Fruit fly (Drosophila melanogaster) whole organism, embryonic: Measurements from ENCODE around the gene cerv.
A peak's percentile ranks its signal among the peaks of the same experiment; 100 is the strongest.

ENCODE experiments used
- Atf3 ChIP-seq: fragments of 200-800 bp; sonication (Bioruptor generic); optimal IDR thresholded peaks from 3 replicates; lab custom pipeline; 2016; ENCODE audit warnings: missing biosample characterization, missing genetic modification characterization
- BEAF-32 ChIP-seq: fragments of 200-800 bp; sonication (Bioruptor generic); optimal IDR thresholded peaks from 3 replicates; lab custom pipeline; 2017; ENCODE audit warnings: missing biosample characterization, missing genetic modification characterization, mild to moderate bottlenecking, moderate library complexity, missing genetic modification reagents
- Bgb ChIP-seq: fragments of 200-800 bp; sonication (Bioruptor generic); IDR thresholded peaks from 2 replicates; pipeline ENCODE4 v1.3.6; 2022; ENCODE audit warnings: missing biosample characterization, missing genetic modification characterization; ENCODE audit not compliant: partially characterized antibody
- CG11398 ChIP-seq: fragments of 200-800 bp; sonication (Bioruptor generic); optimal IDR thresholded peaks from 2 replicates; lab custom pipeline; 2016; ENCODE audit warnings: missing biosample characterization, missing genetic modification characterization
- CG11504 ChIP-seq: fragments of 200-800 bp; sonication (Bioruptor generic); optimal IDR thresholded peaks from 3 replicates; lab custom pipeline; 2019; ENCODE audit warnings: missing biosample characterization, mild to moderate bottlenecking, missing genetic modification characterization, moderate library complexity
- CG11696 ChIP-seq: fragments of 200-800 bp; sonication (Bioruptor generic); IDR thresholded peaks from 2 replicates; pipeline ENCODE4 v1.3.6; 2022; ENCODE audit warnings: missing biosample characterization, missing genetic modification characterization
- CG12155 ChIP-seq: fragments of 200-800 bp; sonication (Bioruptor generic); optimal IDR thresholded peaks from 3 replicates; lab custom pipeline; 2016; ENCODE audit warnings: missing biosample characterization, missing genetic modification characterization
- CG13296 ChIP-seq: fragments of 200-800 bp; sonication (Bioruptor generic); optimal IDR thresholded peaks from 3 replicates; lab custom pipeline; 2018; ENCODE audit warnings: missing biosample characterization, mild to moderate bottlenecking, missing genetic modification characterization
- CG14667 ChIP-seq: fragments of 200-800 bp; sonication (Bioruptor generic); IDR thresholded peaks from 2 replicates; pipeline ENCODE4 v1.3.6; 2022; ENCODE audit warnings: missing biosample characterization, missing genetic modification characterization
- CG14860 ChIP-seq: fragments of 200-800 bp; sonication (Bioruptor generic); IDR thresholded peaks from 3 replicates; pipeline ENCODE4 v1.3.6; 2022; ENCODE audit warnings: missing biosample characterization, missing genetic modification characterization; ENCODE audit not compliant: partially characterized antibody
- CG15601 ChIP-seq: fragments of 200-800 bp; sonication (Bioruptor generic); optimal IDR thresholded peaks from 3 replicates; lab custom pipeline; 2019; ENCODE audit warnings: missing biosample characterization, mild to moderate bottlenecking, missing genetic modification characterization, moderate library complexity
- CG18011 ChIP-seq: fragments of 200-800 bp; sonication (Bioruptor generic); optimal IDR thresholded peaks from 2 replicates; lab custom pipeline; 2017; ENCODE audit warnings: missing biosample characterization, missing genetic modification characterization, mild to moderate bottlenecking, moderate library complexity, missing genotype
- CG32767 ChIP-seq: fragments of 200-800 bp; sonication (Bioruptor generic); IDR thresholded peaks from 2 replicates; pipeline ENCODE4 v1.3.6; 2022; ENCODE audit warnings: missing biosample characterization, missing genetic modification characterization
- CG33557 ChIP-seq: fragments of 200-800 bp; sonication (Bioruptor generic); optimal IDR thresholded peaks from 2 replicates; lab custom pipeline; 2019; ENCODE audit warnings: missing biosample characterization, mild to moderate bottlenecking, missing genetic modification characterization, moderate library complexity
- CG3995 ChIP-seq: fragments of 200-800 bp; sonication (Bioruptor generic); optimal IDR thresholded peaks from 3 replicates; lab custom pipeline; 2016; ENCODE audit warnings: missing biosample characterization, missing genetic modification characterization
- CG43689 ChIP-seq: fragments of 200-800 bp; sonication (Bioruptor generic); IDR thresholded peaks from 2 replicates; pipeline ENCODE4 v1.3.6; 2022; ENCODE audit warnings: missing biosample characterization, missing genetic modification characterization
- CG4707 ChIP-seq: fragments of 200-800 bp; sonication (Bioruptor generic); optimal IDR thresholded peaks from 2 replicates; lab custom pipeline; 2018; ENCODE audit warnings: missing biosample characterization, mild to moderate bottlenecking, missing genetic modification characterization, moderate library complexity
- CG4820 ChIP-seq: fragments of 200-800 bp; sonication (Bioruptor generic); optimal IDR thresholded peaks from 3 replicates; lab custom pipeline; 2016; ENCODE audit warnings: missing biosample characterization, missing genetic modification characterization
- CG8944 ChIP-seq: fragments of 200-800 bp; sonication (Bioruptor generic); optimal IDR thresholded peaks from 3 replicates; lab custom pipeline; 2016; ENCODE audit warnings: missing biosample characterization, missing genetic modification characterization
- CG9215 ChIP-seq: fragments of 200-800 bp; sonication (Bioruptor generic); IDR thresholded peaks from 2 replicates; pipeline ENCODE4 v1.3.6; 2022; ENCODE audit warnings: missing biosample characterization, missing genetic modification characterization
- D ChIP-seq, 2 experiments: fragments of 200-800 bp in 1 of 2; fragments of >200 bp in 1 of 2; sonication (Bioruptor generic) in 1 of 2; optimal IDR thresholded peaks; 2 replicates in 1 of 2; 3 replicates in 1 of 2; lab custom pipeline; 2017; ENCODE audit warnings: mild to moderate bottlenecking in 1 of 2, missing biosample characterization in 1 of 2, missing genetic modification characterization in 1 of 2, missing genetic modification reagents in 1 of 2
- Deaf1 ChIP-seq: fragments of 200-800 bp; optimal IDR thresholded peaks from 3 replicates; lab custom pipeline; 2019; ENCODE audit warnings: missing biosample characterization, mild to moderate bottlenecking, missing genetic modification characterization, moderate library complexity
- Dref ChIP-seq: fragments of 200-800 bp; sonication (Bioruptor generic); IDR thresholded peaks from 2 replicates; pipeline ENCODE4 v1.3.6; 2022; ENCODE audit warnings: missing biosample characterization, missing genetic modification characterization
- Ets97D ChIP-seq: fragments of 200-800 bp; sonication (Bioruptor generic); optimal IDR thresholded peaks from 3 replicates; lab custom pipeline; 2016; ENCODE audit warnings: missing biosample characterization, missing genetic modification characterization
- GATAe ChIP-seq: fragments of 200-800 bp; sonication (Bioruptor generic); conservative IDR thresholded peaks from 2 replicates; pipeline ENCODE4 v1.3.6; 2022; ENCODE audit warnings: missing biosample characterization, missing genetic modification characterization
- Hand ChIP-seq: fragments of 200-800 bp; sonication (Bioruptor generic); optimal IDR thresholded peaks from 2 replicates; lab custom pipeline; 2017; ENCODE audit warnings: mild to moderate bottlenecking, missing biosample characterization, missing genetic modification reagents, missing genetic modification characterization
- Hmr ChIP-seq: fragments of 200-800 bp; sonication (Bioruptor generic); optimal IDR thresholded peaks from 3 replicates; lab custom pipeline; 2017; ENCODE audit warnings: mild to moderate bottlenecking, missing biosample characterization, missing genetic modification reagents, missing genetic modification characterization
- MBD-R2 ChIP-seq: fragments of 200-800 bp; sonication (Bioruptor generic); IDR thresholded peaks from 2 replicates; pipeline ENCODE4 v1.3.6; 2022; ENCODE audit warnings: missing biosample characterization, missing genetic modification characterization
- NC2α ChIP-seq: fragments of 200-800 bp; sonication (Bioruptor generic); optimal IDR thresholded peaks from 2 replicates; lab custom pipeline; 2016; ENCODE audit warnings: missing biosample characterization, missing genetic modification characterization
- Pdp1 ChIP-seq, 2 experiments: fragments of 200-800 bp; sonication (Bioruptor generic); optimal IDR thresholded peaks; 3 replicates each; lab custom pipeline; 2016; ENCODE audit warnings: missing biosample characterization in 2 of 2, missing genetic modification characterization in 2 of 2, mild to moderate bottlenecking in 1 of 2, moderate library complexity in 1 of 2
- Poxn ChIP-seq: fragments of 200-800 bp; sonication (Bioruptor generic); IDR thresholded peaks from 2 replicates; pipeline ENCODE4 v1.3.6; 2022; ENCODE audit warnings: missing biosample characterization, missing genetic modification characterization
- Ravus ChIP-seq: fragments of 200-800 bp; sonication (Bioruptor generic); IDR thresholded peaks from 2 replicates; pipeline ENCODE4 v1.3.6; 2022; ENCODE audit warnings: missing biosample characterization, missing genetic modification characterization
- abd-A ChIP-seq: fragments of 200-800 bp; sonication (Bioruptor generic); optimal IDR thresholded peaks from 3 replicates; lab custom pipeline; 2019; ENCODE audit warnings: missing biosample characterization, mild to moderate bottlenecking, missing genetic modification characterization, moderate library complexity
- ase ChIP-seq: fragments of 200-800 bp; sonication (Bioruptor generic); IDR thresholded peaks from 3 replicates; pipeline ENCODE4 v1.3.6; 2022; ENCODE audit warnings: missing biosample characterization, missing genetic modification characterization
- ato ChIP-seq: fragments of 200-800 bp; sonication (Bioruptor generic); IDR thresholded peaks from 2 replicates; pipeline ENCODE4 v1.3.6; 2022; ENCODE audit warnings: missing biosample characterization, missing genetic modification characterization; ENCODE audit not compliant: partially characterized antibody
- br ChIP-seq: fragments of >200 bp; optimal IDR thresholded peaks from 2 replicates; lab custom pipeline; 2017
- cg ChIP-seq: fragments of 200-800 bp; sonication (Bioruptor generic); optimal IDR thresholded peaks from 3 replicates; lab custom pipeline; 2019; ENCODE audit warnings: missing biosample characterization, mild to moderate bottlenecking, missing genetic modification characterization, moderate library complexity
- dati ChIP-seq: fragments of 200-800 bp; sonication (Bioruptor generic); IDR thresholded peaks from 2 replicates; pipeline ENCODE4 v1.3.6; 2022; ENCODE audit warnings: missing biosample characterization, missing genetic modification characterization
- fd3F ChIP-seq: fragments of 200-800 bp; sonication (Bioruptor generic); optimal IDR thresholded peaks from 2 replicates; lab custom pipeline; 2018; ENCODE audit warnings: missing biosample characterization, mild to moderate bottlenecking, missing genetic modification characterization, moderate library complexity
- fd96Cb ChIP-seq: fragments of 200-800 bp; sonication (Bioruptor generic); optimal IDR thresholded peaks from 2 replicates; lab custom pipeline; 2018; ENCODE audit warnings: missing biosample characterization, mild to moderate bottlenecking, missing genetic modification characterization, moderate library complexity
- gcm ChIP-seq: fragments of 200-800 bp; sonication (Bioruptor generic); optimal IDR thresholded peaks from 2 replicates; lab custom pipeline; 2019; ENCODE audit warnings: missing biosample characterization, mild to moderate bottlenecking, missing genetic modification characterization, moderate library complexity
- hbn ChIP-seq: fragments of 200-800 bp; sonication (Bioruptor generic); IDR thresholded peaks from 2 replicates; pipeline ENCODE4 v1.3.6; 2022; ENCODE audit warnings: missing biosample characterization, missing genetic modification characterization; ENCODE audit not compliant: partially characterized antibody
- knrl ChIP-seq: fragments of 200-800 bp; sonication (Bioruptor generic); IDR thresholded peaks from 3 replicates; pipeline ENCODE4 v1.3.6; 2022; ENCODE audit warnings: missing biosample characterization, missing genetic modification characterization; ENCODE audit not compliant: partially characterized antibody
- lmd ChIP-seq: fragments of 200-800 bp; sonication (Bioruptor generic); IDR thresholded peaks from 2 replicates; pipeline ENCODE4 v1.3.6; 2022; ENCODE audit warnings: missing biosample characterization, missing genetic modification characterization
- mld ChIP-seq: fragments of 200-800 bp; sonication (Bioruptor generic); IDR thresholded peaks from 3 replicates; pipeline ENCODE4 v1.3.6; 2022; ENCODE audit warnings: missing biosample characterization, missing genetic modification characterization; ENCODE audit not compliant: partially characterized antibody
- sc ChIP-seq, 3 experiments: fragments of >200 bp in 2 of 3; fragments of 200-800 bp in 1 of 3; sonication (Bioruptor generic) in 1 of 3; optimal IDR thresholded peaks; 2 replicates in 2 of 3; 3 replicates in 1 of 3; lab custom pipeline; 2017; ENCODE audit warnings: mild to moderate bottlenecking in 1 of 3, missing biosample characterization in 1 of 3, missing genetic modification characterization in 1 of 3, missing genetic modification reagents in 1 of 3
- sim ChIP-seq: fragments of 200-800 bp; sonication (Bioruptor generic); IDR thresholded peaks from 2 replicates; pipeline ENCODE4 v1.3.6; 2022; ENCODE audit warnings: missing biosample characterization, missing genetic modification characterization
- tgo ChIP-seq: fragments of 200-800 bp; sonication (Bioruptor generic); IDR thresholded peaks from 3 replicates; pipeline ENCODE4 v1.3.6; 2022; ENCODE audit warnings: missing biosample characterization, missing genetic modification characterization
- vvl ChIP-seq: fragments of 200-800 bp; sonication (Bioruptor generic); IDR thresholded peaks from 2 replicates; pipeline ENCODE4 v1.3.6; 2022; ENCODE audit warnings: missing biosample characterization, missing genetic modification characterization

Gene cerv

DNA sequence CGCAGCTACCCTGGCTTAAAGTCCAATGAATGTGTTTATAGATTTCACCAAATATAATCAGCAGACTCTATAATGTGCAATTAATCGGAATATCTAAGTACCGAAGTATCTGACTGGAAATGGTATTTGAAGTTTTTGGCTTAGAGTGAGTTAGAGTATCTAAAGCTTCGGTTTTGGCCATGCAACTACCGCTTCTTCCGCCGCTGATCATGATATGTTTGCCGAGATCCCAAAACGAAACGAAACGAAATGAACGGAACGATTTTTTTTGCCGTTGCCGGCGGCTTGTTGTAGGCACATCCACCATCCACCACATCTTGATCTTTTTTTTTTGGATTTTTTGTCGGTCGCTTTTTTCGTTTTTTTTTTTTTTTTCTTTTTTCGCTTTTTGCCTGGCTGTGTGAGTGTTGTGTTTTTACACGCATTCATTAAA lies 45.0 kb upstream of the cerv start (continued):
- peak; percentile 25 for TF ChIP-seq Ets97D (GFP tag; lab: Kevin White, UChicago)
- TF ChIP-seq sc (optimal IDR thresholded peaks at IDR 0.05; lab: Kevin White, UChicago): no peak
- peak; percentile 36 for TF ChIP-seq sc (GFP tag; optimal IDR thresholded peaks at IDR 0.05; lab: Kevin White, UChicago)
- TF ChIP-seq Atf3 (GFP tag; lab: Kevin White, UChicago): peak; percentile 40
- TF ChIP-seq CG12155 (GFP tag; lab: Kevin White, UChicago): peak; percentile 67
- TF ChIP-seq dati (GFP tag; lab: Robert Waterston, UW): peak; percentile 52; the same call in 1 of the 2 replicates
- TF ChIP-seq MBD-R2 (GFP tag; lab: Robert Waterston, UW): peak; percentile 46
- TF ChIP-seq br (lab: Kevin White, UChicago): no peak
- peak; percentile 72 for TF ChIP-seq CG8944
- TF ChIP-seq CG14860 (GFP tag; lab: Robert Waterston, UW): no peak
- TF ChIP-seq CG14667 (GFP tag; lab: Robert Waterston, UW): peak; percentile 78
- no peak for TF ChIP-seq BEAF-32 (GFP tag; lab: Kevin White, UChicago)
- no peak for TF ChIP-seq cg
- peak; percentile 93 for TF ChIP-seq vvl (GFP tag; lab: Robert Waterston, UW)
- peak; percentile 42 for TF ChIP-seq CG11398 (GFP tag; lab: Kevin White, UChicago)
- peak; percentile 29 for TF ChIP-seq Hand (GFP tag; lab: Kevin White, UChicago)
- peak; percentile 28 for TF ChIP-seq CG4707 (GFP tag; lab: Kevin White, UChicago)
- TF ChIP-seq CG15601 (tag; lab: Kevin White, UChicago): peak; percentile 33
- TF ChIP-seq Deaf1 (tag; lab: Kevin White, UChicago): peak; percentile 61
- TF ChIP-seq ato (GFP tag; lab: Robert Waterston, UW): no peak
- TF ChIP-seq lmd (GFP tag; lab: Robert Waterston, UW): peak; percentile 92
- no peak for TF ChIP-seq Dref (GFP tag; lab: Robert Waterston, UW)
- TF ChIP-seq Poxn: peak; percentile 59
- TF ChIP-seq gcm: peak; percentile 21
- no peak for TF ChIP-seq D (optimal IDR thresholded peaks at IDR 0.05; lab: Kevin White, UChicago)
- peak; percentile 62 for TF ChIP-seq D (GFP tag; optimal IDR thresholded peaks at IDR 0.05; lab: Kevin White, UChicago)
- TF ChIP-seq NC2α: no peak
- TF ChIP-seq hbn (GFP tag; lab: Robert Waterston, UW): no peak
- peak; percentile 68 for TF ChIP-seq fd3F (GFP tag; lab: Kevin White, UChicago)
- peak; percentile 72 for TF ChIP-seq CG13296 (GFP tag; lab: Kevin White, UChicago)
- TF ChIP-seq Hmr (GFP tag; lab: Kevin White, UChicago): peak; percentile 76
- peak; percentile 68 for TF ChIP-seq CG11696
- TF ChIP-seq CG18011 (GFP tag; lab: Kevin White, UChicago): peak; percentile 32
- peak; percentile 78 for TF ChIP-seq ase
- TF ChIP-seq GATAe: no peak; the same call in 1 of the 2 replicates
- no peak for TF ChIP-seq abd-A
- TF ChIP-seq sim (GFP tag; lab: Robert Waterston, UW): peak; percentile 25; the same call in 1 of the 2 replicates
- TF ChIP-seq Pdp1 (GFP tag; optimal IDR thresholded peaks at IDR 0.05; lab: Kevin White, UChicago): peak; percentile 73 to 88
- peak; percentile 74 for TF ChIP-seq CG32767 (GFP tag; lab: Robert Waterston, UW)
- peak; percentile 87 for TF ChIP-seq tgo (GFP tag; lab: Robert Waterston, UW)
- no peak for TF ChIP-seq knrl
- peak; percentile 73 for TF ChIP-seq CG43689 (GFP tag; lab: Robert Waterston, UW)
- TF ChIP-seq CG33557 (GFP tag; lab: Kevin White, UChicago): no peak
- no peak for TF ChIP-seq Bgb (GFP tag; lab: Robert Waterston, UW)
- peak; percentile 72 for TF ChIP-seq CG4820
- no peak for TF ChIP-seq mld (GFP tag; lab: Robert Waterston, UW)
- TF ChIP-seq fd96Cb: peak; percentile 80
- peak; percentile 74 for TF ChIP-seq CG9215 (GFP tag; lab: Robert Waterston, UW)
- peak; percentile 36 for TF ChIP-seq CG3995 (GFP tag; lab: Kevin White, UChicago)
- TF ChIP-seq Ravus (GFP tag; lab: Robert Waterston, UW): peak; percentile 66
- TF ChIP-seq CG11504 (tag; lab: Kevin White, UChicago): peak; percentile 89
